Fruit fly (Drosophila melanogaster) whole organism, embryonic: ENCODE results near the gene CG3457.

Source experiments
- Antp ChIP-seq: fragments of 200-800 bp; sonication (Bioruptor generic); optimal IDR thresholded peaks from 3 replicates; lab custom pipeline; 2016; ENCODE audit warnings: missing biosample characterization, missing genetic modification characterization
- BEAF-32 ChIP-seq: fragments of 200-800 bp; sonication (Bioruptor generic); optimal IDR thresholded peaks from 3 replicates; lab custom pipeline; 2017; ENCODE audit warnings: missing biosample characterization, missing genetic modification characterization, mild to moderate bottlenecking, moderate library complexity, missing genetic modification reagents
- BtbVII ChIP-seq: fragments of 200-800 bp; sonication (Bioruptor generic); optimal IDR thresholded peaks from 3 replicates; lab custom pipeline; 2017; ENCODE audit warnings: missing biosample characterization, mild to moderate bottlenecking, missing genetic modification characterization
- CG10321 ChIP-seq: fragments of 200-800 bp; sonication (Bioruptor generic); IDR thresholded peaks from 2 replicates; pipeline ENCODE4 v1.3.6; 2022; ENCODE audit warnings: missing biosample characterization, missing genetic modification characterization
- CG10543 ChIP-seq: fragments of 200-800 bp; sonication (Bioruptor generic); optimal IDR thresholded peaks from 3 replicates; lab custom pipeline; 2017; ENCODE audit warnings: missing biosample characterization, mild to moderate bottlenecking, missing genetic modification characterization, moderate library complexity
- CG12769 ChIP-seq: fragments of 200-800 bp; sonication (Bioruptor generic); optimal IDR thresholded peaks from 2 replicates; lab custom pipeline; 2019; ENCODE audit warnings: missing biosample characterization, mild to moderate bottlenecking, missing genetic modification characterization, moderate library complexity
- CG13287 ChIP-seq: fragments of 200-800 bp; sonication (Bioruptor generic); IDR thresholded peaks from 2 replicates; pipeline ENCODE4 v1.3.6; 2022; ENCODE audit warnings: missing biosample characterization, missing genetic modification characterization; ENCODE audit not compliant: partially characterized antibody
- CG13894 ChIP-seq: fragments of 200-800 bp; sonication (Bioruptor generic); optimal IDR thresholded peaks from 3 replicates; lab custom pipeline; 2018; ENCODE audit warnings: missing biosample characterization, mild to moderate bottlenecking, missing genetic modification characterization, moderate library complexity
- CG15269 ChIP-seq: fragments of 200-800 bp; sonication (Bioruptor generic); optimal IDR thresholded peaks from 2 replicates; lab custom pipeline; 2018; ENCODE audit warnings: missing biosample characterization, mild to moderate bottlenecking, missing genetic modification characterization, moderate library complexity
- CG15601 ChIP-seq: fragments of 200-800 bp; sonication (Bioruptor generic); optimal IDR thresholded peaks from 3 replicates; lab custom pipeline; 2019; ENCODE audit warnings: missing biosample characterization, mild to moderate bottlenecking, missing genetic modification characterization, moderate library complexity
- CG1603 ChIP-seq: fragments of 200-800 bp; sonication (Bioruptor generic); optimal IDR thresholded peaks from 2 replicates; lab custom pipeline; 2019; ENCODE audit warnings: missing biosample characterization, mild to moderate bottlenecking, missing genetic modification characterization, moderate library complexity
- CG17186 ChIP-seq: fragments of 200-800 bp; sonication (Bioruptor generic); optimal IDR thresholded peaks from 3 replicates; lab custom pipeline; 2017; ENCODE audit warnings: missing biosample characterization, missing genetic modification reagents, missing genetic modification characterization
- CG17568 ChIP-seq: fragments of 200-800 bp; sonication (Bioruptor generic); optimal IDR thresholded peaks from 2 replicates; lab custom pipeline; 2018; ENCODE audit warnings: missing biosample characterization, mild to moderate bottlenecking, missing genetic modification characterization, moderate library complexity
- CG2116 ChIP-seq: fragments of 200-800 bp; sonication (Bioruptor generic); optimal IDR thresholded peaks from 3 replicates; lab custom pipeline; 2018; ENCODE audit warnings: missing biosample characterization, mild to moderate bottlenecking, missing genetic modification characterization
- CG2120 ChIP-seq: fragments of 200-800 bp; sonication (Bioruptor generic); optimal IDR thresholded peaks from 3 replicates; lab custom pipeline; 2016; ENCODE audit warnings: missing biosample characterization, missing genetic modification characterization
- CG3281 ChIP-seq: fragments of 200-800 bp; sonication (Bioruptor generic); optimal IDR thresholded peaks from 3 replicates; lab custom pipeline; 2017; ENCODE audit warnings: missing biosample characterization, mild to moderate bottlenecking, missing genetic modification characterization
- CG4404 ChIP-seq: fragments of 200-800 bp; sonication (Bioruptor generic); IDR thresholded peaks from 2 replicates; pipeline ENCODE4 v1.3.6; 2022; ENCODE audit warnings: missing biosample characterization, missing genetic modification characterization
- CG7839 ChIP-seq: fragments of 200-800 bp; sonication (Bioruptor generic); optimal IDR thresholded peaks from 3 replicates; lab custom pipeline; 2018; ENCODE audit warnings: missing biosample characterization, mild to moderate bottlenecking, missing genetic modification characterization, moderate library complexity
- CG7928 ChIP-seq: fragments of 200-800 bp; sonication (Bioruptor generic); optimal IDR thresholded peaks from 2 replicates; lab custom pipeline; 2017; ENCODE audit warnings: missing biosample characterization, mild to moderate bottlenecking, missing genetic modification characterization
- Dfd ChIP-seq, 2 experiments: fragments of >200 bp; optimal IDR thresholded peaks; 2 replicates each; lab custom pipeline; 2017; ENCODE audit warnings: missing biosample characterization in 2 of 2, missing genetic modification characterization in 2 of 2
- Dip2 ChIP-seq: fragments of 200-800 bp; sonication (Bioruptor generic); IDR thresholded peaks from 2 replicates; pipeline ENCODE4 v1.3.6; 2022; ENCODE audit warnings: missing biosample characterization, missing genetic modification characterization
- Doc3 ChIP-seq: fragments of 200-800 bp; sonication (Bioruptor generic); IDR thresholded peaks from 3 replicates; pipeline ENCODE4 v1.3.6; 2022; ENCODE audit warnings: missing biosample characterization, missing genetic modification characterization; ENCODE audit not compliant: partially characterized antibody
- E2f1 ChIP-seq: fragments of 200-800 bp; sonication (Bioruptor generic); IDR thresholded peaks from 2 replicates; pipeline ENCODE4 v1.3.6; 2022; ENCODE audit warnings: missing biosample characterization, missing genetic modification characterization
- E2f2 ChIP-seq: fragments of 200-800 bp; sonication (Bioruptor generic); IDR thresholded peaks from 2 replicates; pipeline ENCODE4 v1.3.6; 2022; ENCODE audit warnings: missing biosample characterization, missing genetic modification characterization
- ERR ChIP-seq: fragments of 200-800 bp; sonication (Bioruptor generic); optimal IDR thresholded peaks from 2 replicates; lab custom pipeline; 2016; ENCODE audit warnings: missing biosample characterization, missing genetic modification characterization
- Gug ChIP-seq: fragments of 200-800 bp; sonication (Bioruptor generic); IDR thresholded peaks from 4 replicates; pipeline ENCODE4 v1.3.6; 2022; ENCODE audit warnings: missing biosample characterization, missing genetic modification characterization
- Hr78 ChIP-seq, 2 experiments: fragments of 200-800 bp in 1 of 2; fragments of >200 bp in 1 of 2; sonication (Bioruptor generic) in 1 of 2; optimal IDR thresholded peaks; 2 replicates each; lab custom pipeline; 2017 to 2019; ENCODE audit warnings: missing biosample characterization in 2 of 2, missing genetic modification characterization in 2 of 2, mild to moderate bottlenecking in 1 of 2, moderate library complexity in 1 of 2
- Med ChIP-seq: fragments of 200-800 bp; sonication (Bioruptor generic); peaks from one replicate; lab custom pipeline; 2016; ENCODE audit warnings: missing biosample characterization, missing genetic modification characterization, mild to moderate bottlenecking, inconsistent platforms, moderate library complexity
- NFAT ChIP-seq: fragments of 200-800 bp; sonication (Bioruptor generic); IDR thresholded peaks from 2 replicates; pipeline ENCODE4 v1.3.6; 2022; ENCODE audit warnings: missing biosample characterization, missing genetic modification characterization
- Pdp1 ChIP-seq, 2 experiments: fragments of 200-800 bp; sonication (Bioruptor generic); optimal IDR thresholded peaks; 3 replicates each; lab custom pipeline; 2016; ENCODE audit warnings: missing biosample characterization in 2 of 2, missing genetic modification characterization in 2 of 2, mild to moderate bottlenecking in 1 of 2, moderate library complexity in 1 of 2
- Rfx ChIP-seq: fragments of 200-800 bp; sonication (Bioruptor generic); IDR thresholded peaks from 2 replicates; pipeline ENCODE4 v1.3.6; 2022; ENCODE audit warnings: missing biosample characterization, missing genetic modification characterization
- Sox102F ChIP-seq: fragments of 200-800 bp; sonication (Bioruptor generic); optimal IDR thresholded peaks from 2 replicates; lab custom pipeline; 2018; ENCODE audit warnings: missing biosample characterization, mild to moderate bottlenecking, missing genetic modification characterization, moderate library complexity
- ac ChIP-seq: fragments of 200-800 bp; sonication (Bioruptor generic); optimal IDR thresholded peaks from 3 replicates; lab custom pipeline; 2017; ENCODE audit warnings: missing biosample characterization, mild to moderate bottlenecking, missing genetic modification characterization
- bab2 ChIP-seq: fragments of 200-800 bp; sonication (Bioruptor generic); optimal IDR thresholded peaks from 2 replicates; lab custom pipeline; 2016; ENCODE audit warnings: missing biosample characterization, missing genetic modification characterization
- cg ChIP-seq: fragments of 200-800 bp; sonication (Bioruptor generic); optimal IDR thresholded peaks from 3 replicates; lab custom pipeline; 2019; ENCODE audit warnings: missing biosample characterization, mild to moderate bottlenecking, missing genetic modification characterization, moderate library complexity
- ci ChIP-seq: fragments of 200-800 bp; sonication (Bioruptor generic); IDR thresholded peaks from 3 replicates; pipeline ENCODE4 v1.3.6; 2022; ENCODE audit warnings: missing biosample characterization, missing genetic modification characterization
- disco-r ChIP-seq: fragments of 200-800 bp; sonication (Bioruptor generic); optimal IDR thresholded peaks from 2 replicates; lab custom pipeline; 2016; ENCODE audit warnings: missing biosample characterization, missing genetic modification characterization
- fd3F ChIP-seq: fragments of 200-800 bp; sonication (Bioruptor generic); optimal IDR thresholded peaks from 2 replicates; lab custom pipeline; 2018; ENCODE audit warnings: missing biosample characterization, mild to moderate bottlenecking, missing genetic modification characterization, moderate library complexity
- gce ChIP-seq: fragments of 200-800 bp; sonication (Bioruptor generic); IDR thresholded peaks from 3 replicates; pipeline ENCODE4 v1.3.6; 2022; ENCODE audit warnings: missing biosample characterization, missing genetic modification characterization
- hbn ChIP-seq: fragments of 200-800 bp; sonication (Bioruptor generic); IDR thresholded peaks from 2 replicates; pipeline ENCODE4 v1.3.6; 2022; ENCODE audit warnings: missing biosample characterization, missing genetic modification characterization; ENCODE audit not compliant: partially characterized antibody
- mam ChIP-seq: fragments of 200-800 bp; sonication (Bioruptor generic); optimal IDR thresholded peaks from 3 replicates; lab custom pipeline; 2016; ENCODE audit warnings: missing biosample characterization, missing genetic modification characterization
- mirr ChIP-seq: fragments of 200-800 bp; sonication (Bioruptor generic); optimal IDR thresholded peaks from 3 replicates; lab custom pipeline; 2018; ENCODE audit warnings: missing biosample characterization, mild to moderate bottlenecking, missing genetic modification characterization
- pum ChIP-seq: fragments of 200-800 bp; sonication (Bioruptor generic); optimal IDR thresholded peaks from 2 replicates; lab custom pipeline; 2016; ENCODE audit warnings: missing biosample characterization, missing genetic modification characterization
- sisA ChIP-seq: fragments of 200-800 bp; sonication (Bioruptor generic); IDR thresholded peaks from 2 replicates; pipeline ENCODE4 v1.3.6; 2022; ENCODE audit warnings: missing biosample characterization, missing genetic modification characterization
- sug ChIP-seq: fragments of 200-800 bp; optimal IDR thresholded peaks from 2 replicates; lab custom pipeline; 2019; ENCODE audit warnings: missing biosample characterization, mild to moderate bottlenecking, missing genetic modification characterization, moderate library complexity
- twi ChIP-seq: fragments of 200-800 bp; optimal IDR thresholded peaks from 2 replicates; lab custom pipeline; 2019; ENCODE audit warnings: missing biosample characterization, mild to moderate bottlenecking, missing genetic modification characterization, moderate library complexity
- unc-4 ChIP-seq: fragments of 200-800 bp; sonication (Bioruptor generic); IDR thresholded peaks from 2 replicates; pipeline ENCODE4 v1.3.6; 2022; ENCODE audit warnings: missing biosample characterization, missing genetic modification characterization; ENCODE audit not compliant: partially characterized antibody
- usp ChIP-seq: fragments of >200 bp; optimal IDR thresholded peaks from 2 replicates; lab custom pipeline; 2017; ENCODE audit warnings: missing biosample characterization, missing genetic modification characterization

CG3457 gene

dm6 chrX:2145690-2146470 is 41.7 kb upstream of the CG3457 start (continued):
- TF ChIP-seq BEAF-32, result peak; percentile 83
- peak; percentile 58 for TF ChIP-seq CG15269
- peak; percentile 3 for TF ChIP-seq CG3281
- TF ChIP-seq gce (GFP tag; lab: Robert Waterston, UW), result no peak
- no peak for TF ChIP-seq CG7928 (GFP tag; lab: Kevin White, UChicago)
- TF ChIP-seq NFAT (GFP tag; lab: Robert Waterston, UW), result peak; percentile 36; the same call in 1 of the 2 replicates
- peak; percentile 8 for TF ChIP-seq CG1603 (tag; lab: Kevin White, UChicago)
- peak; percentile 60 for TF ChIP-seq hbn (GFP tag; lab: Robert Waterston, UW)
- TF ChIP-seq Rfx (GFP tag; lab: Robert Waterston, UW), result peak; percentile 74
- TF ChIP-seq CG2120 (GFP tag; lab: Kevin White, UChicago), result peak; percentile 47
- TF ChIP-seq ERR (GFP tag; lab: Kevin White, UChicago), result peak; percentile 47
- peak; percentile 31 for TF ChIP-seq mam (GFP tag; lab: Kevin White, UChicago)
- no peak for TF ChIP-seq BtbVII (GFP tag; lab: Kevin White, UChicago)
- TF ChIP-seq CG13287 (GFP tag; lab: Robert Waterston, UW), result peak; percentile 79
- peak; percentile 23 for TF ChIP-seq mirr
- peak; percentile 22 to 51 for TF ChIP-seq Pdp1 (GFP tag; optimal IDR thresholded peaks at IDR 0.05; lab: Kevin White, UChicago)
- TF ChIP-seq twi (tag; lab: Kevin White, UChicago), result peak; percentile 6
- 0 out of 2 replicates have a peak, but pooled peaks have one; percentile 11 for TF ChIP-seq E2f1 (GFP tag; lab: Robert Waterston, UW)
- TF ChIP-seq CG15601 (tag; lab: Kevin White, UChicago), result no peak
- TF ChIP-seq Doc3, result peak; percentile 78
- peak; percentile 41 for TF ChIP-seq cg (GFP tag; lab: Kevin White, UChicago)
- peak; percentile 45 for TF ChIP-seq CG7839
- TF ChIP-seq bab2 (GFP tag; lab: Kevin White, UChicago), result peak; percentile 23
- TF ChIP-seq ac, result no peak
- peak; percentile 12; the same call in 1 of the 2 replicates for TF ChIP-seq E2f2 (GFP tag; lab: Robert Waterston, UW)
- no peak for TF ChIP-seq CG17186 (GFP tag; lab: Kevin White, UChicago)
- TF ChIP-seq sug (tag; lab: Kevin White, UChicago), result peak; percentile 41
- TF ChIP-seq unc-4, result peak; percentile 76
- TF ChIP-seq fd3F (GFP tag; lab: Kevin White, UChicago), result peak; percentile 18
- TF ChIP-seq CG4404, result peak; percentile 37; the same call in 1 of the 2 replicates
- peak; percentile 42 for TF ChIP-seq CG13894 (tag; lab: Kevin White, UChicago)
- TF ChIP-seq disco-r (GFP tag; lab: Kevin White, UChicago), result peak; percentile 5
- no peak for TF ChIP-seq Dfd (GFP tag; optimal IDR thresholded peaks at IDR 0.05; lab: Kevin White, UChicago)
- peak in 1 of 2 experiments; percentile 87 for TF ChIP-seq Hr78 (GFP tag; optimal IDR thresholded peaks at IDR 0.05; lab: Kevin White, UChicago)
- no peak for TF ChIP-seq CG10321
- TF ChIP-seq ci (GFP tag; lab: Robert Waterston, UW), result peak; percentile 49; the same call in 1 of the 3 replicates
- peak; percentile 27 for TF ChIP-seq Antp (GFP tag; lab: Kevin White, UChicago)
- peak; percentile 21 for TF ChIP-seq Sox102F (GFP tag; lab: Kevin White, UChicago)
- TF ChIP-seq CG17568 (GFP tag; lab: Kevin White, UChicago), result no peak
- peak; percentile 92 for TF ChIP-seq Med (GFP tag; lab: Kevin White, UChicago)
- no peak for TF ChIP-seq usp (GFP tag; lab: Kevin White, UChicago)
- TF ChIP-seq CG2116, result peak; percentile 22
- peak; percentile 30; the same call in 1 of the 4 replicates for TF ChIP-seq Gug (GFP tag; lab: Robert Waterston, UW)
- peak; percentile 23 for TF ChIP-seq pum (GFP tag; lab: Kevin White, UChicago)
- TF ChIP-seq CG10543 (GFP tag; lab: Kevin White, UChicago), result peak; percentile 77
- TF ChIP-seq Dip2 (GFP tag; lab: Robert Waterston, UW), result no peak
- peak; percentile 15; the same call in 1 of the 2 replicates for TF ChIP-seq sisA
- no peak for TF ChIP-seq CG12769 (tag; lab: Kevin White, UChicago)
